Worm (Caenorhabditis elegans) whole organism, L1 larva: ENCODE results near the gene gad-2.

Experiments
- aly-2 ChIP-seq: fragments of 150-350 bp; optimal IDR thresholded peaks from 2 replicates; lab custom pipeline; 2014; ENCODE audit warnings: missing biosample characterization, missing genetic modification characterization
- nhr-11 ChIP-seq: fragments of 150-350 bp; optimal IDR thresholded peaks from 2 replicates; lab custom pipeline; 2014; ENCODE audit warnings: missing biosample characterization, missing genetic modification characterization
- nhr-12 ChIP-seq: sonication (generic microtip); optimal IDR thresholded peaks from 2 replicates; lab custom pipeline; 2017; ENCODE audit warnings: missing biosample characterization, missing genetic modification characterization
- nhr-237 ChIP-seq: fragments of 150-350 bp; optimal IDR thresholded peaks from 2 replicates; lab custom pipeline; 2014; ENCODE audit warnings: missing biosample characterization, missing genetic modification characterization
- nhr-76 ChIP-seq: sonication (generic microtip); optimal IDR thresholded peaks from 2 replicates; lab custom pipeline; 2017; ENCODE audit warnings: missing biosample characterization, missing genetic modification characterization
- nhr-90 ChIP-seq: sonication (generic microtip); optimal IDR thresholded peaks from 2 replicates; lab custom pipeline; 2016; ENCODE audit warnings: mild to moderate bottlenecking, missing genetic modification characterization, missing compliant biosample characterization; ENCODE audit not compliant: poor library complexity
- pag-3 ChIP-seq: sonication (generic microtip); optimal IDR thresholded peaks from 2 replicates; lab custom pipeline; 2017; ENCODE audit warnings: missing genetic modification characterization, mild to moderate bottlenecking, missing compliant biosample characterization, antibody characterized with exemption, borderline replicate concordance; ENCODE audit not compliant: insufficient read depth

- no peak for TF ChIP-seq aly-2 (tag; lab: Kevin White, UChicago)
- no peak for TF ChIP-seq nhr-90 (tag; lab: Kevin White, UChicago)
- TF ChIP-seq nhr-12 (tag; lab: Kevin White, UChicago) = no peak
- no peak for TF ChIP-seq pag-3 (tag; lab: Kevin White, UChicago)
- no peak for TF ChIP-seq nhr-11 (tag; lab: Kevin White, UChicago)
- TF ChIP-seq nhr-237 (tag; lab: Kevin White, UChicago) = no peak
- no peak for TF ChIP-seq nhr-76 (tag; lab: Kevin White, UChicago)
Measured at ce11 chrX:7371945-7372344, 21.3 kb upstream of the gad-2 start.
